Fruit fly (Drosophila melanogaster) whole organism, embryonic: Measurements from ENCODE around the gene Psa.

Experiments used
- Awh ChIP-seq: fragments of 200-800 bp; sonication (Bioruptor generic); IDR thresholded peaks from 2 replicates; pipeline ENCODE4, ENCODE4 v1.3.6; 2022; ENCODE audit warnings: missing biosample characterization, missing genetic modification characterization
- CG10147 ChIP-seq: fragments of 200-800 bp; sonication (Bioruptor generic); optimal IDR thresholded peaks from 2 replicates; lab custom pipeline; 2019; ENCODE audit warnings: missing biosample characterization, mild to moderate bottlenecking, missing genetic modification characterization, moderate library complexity
- CG11456 ChIP-seq: fragments of 200-800 bp; sonication (Bioruptor generic); IDR thresholded peaks from 3 replicates; pipeline ENCODE4 v1.3.6; 2022; ENCODE audit warnings: missing biosample characterization, missing genetic modification characterization
- CG12659 ChIP-seq: fragments of 200-800 bp; sonication (Bioruptor generic); optimal IDR thresholded peaks from 3 replicates; lab custom pipeline; 2017; ENCODE audit warnings: mild to moderate bottlenecking, missing biosample characterization, missing genetic modification reagents, missing genetic modification characterization
- CG13775 ChIP-seq: fragments of 200-800 bp; sonication (Bioruptor generic); optimal IDR thresholded peaks from 3 replicates; lab custom pipeline; 2017; ENCODE audit warnings: missing biosample characterization, mild to moderate bottlenecking, missing genetic modification characterization
- CG15601 ChIP-seq: fragments of 200-800 bp; sonication (Bioruptor generic); optimal IDR thresholded peaks from 3 replicates; lab custom pipeline; 2019; ENCODE audit warnings: missing biosample characterization, mild to moderate bottlenecking, missing genetic modification characterization, moderate library complexity
- CG1602 ChIP-seq: fragments of 200-800 bp; sonication (Bioruptor generic); optimal IDR thresholded peaks from 3 replicates; lab custom pipeline; 2016; ENCODE audit warnings: missing biosample characterization, missing genetic modification characterization
- CG18619 ChIP-seq: fragments of 200-800 bp; sonication (Bioruptor generic); optimal IDR thresholded peaks from 3 replicates; lab custom pipeline; 2017; ENCODE audit warnings: missing biosample characterization, mild to moderate bottlenecking, missing genetic modification characterization
- CG18764 ChIP-seq: fragments of 200-800 bp; sonication (Bioruptor generic); optimal IDR thresholded peaks from 3 replicates; lab custom pipeline; 2016; ENCODE audit warnings: missing biosample characterization, missing genetic modification characterization
- CG31388 ChIP-seq: fragments of 200-800 bp; sonication (Bioruptor generic); optimal IDR thresholded peaks from 2 replicates; lab custom pipeline; 2016; ENCODE audit warnings: missing biosample characterization, missing genetic modification characterization
- CG4730 ChIP-seq: fragments of 200-800 bp; sonication (Bioruptor generic); IDR thresholded peaks from 2 replicates; pipeline ENCODE4 v1.3.6; 2022; ENCODE audit warnings: missing biosample characterization, missing genetic modification characterization
- CG5953 ChIP-seq: fragments of 200-800 bp; sonication (Bioruptor generic); IDR thresholded peaks from 2 replicates; pipeline ENCODE4 v1.3.6; 2022; ENCODE audit warnings: missing biosample characterization, missing genetic modification characterization
- CG6791 ChIP-seq: fragments of 200-800 bp; sonication (Bioruptor generic); IDR thresholded peaks from 3 replicates; pipeline ENCODE4 v1.3.6; 2022; ENCODE audit warnings: missing biosample characterization, missing genetic modification characterization; ENCODE audit not compliant: partially characterized antibody
- CG6854 ChIP-seq: fragments of 200-800 bp; sonication (Bioruptor generic); optimal IDR thresholded peaks from 3 replicates; lab custom pipeline; 2017; ENCODE audit warnings: missing biosample characterization, mild to moderate bottlenecking, missing genetic modification characterization
- CG7357 ChIP-seq: fragments of 200-800 bp; sonication (Bioruptor generic); IDR thresholded peaks from 3 replicates; pipeline ENCODE4 v1.3.6; 2022; ENCODE audit warnings: missing biosample characterization, missing genetic modification characterization
- CG7786 ChIP-seq: fragments of 200-800 bp; sonication (Bioruptor generic); optimal IDR thresholded peaks from 2 replicates; lab custom pipeline; 2016; ENCODE audit warnings: missing biosample characterization, missing genetic modification characterization
- Chrac-16 ChIP-seq: fragments of 200-800 bp; sonication (Bioruptor generic); optimal IDR thresholded peaks from 3 replicates; lab custom pipeline; 2016; ENCODE audit warnings: missing biosample characterization, missing genetic modification characterization
- CoRest ChIP-seq: fragments of 200-800 bp; sonication (Bioruptor generic); optimal IDR thresholded peaks from 3 replicates; lab custom pipeline; 2018; ENCODE audit warnings: missing biosample characterization, mild to moderate bottlenecking, missing genetic modification characterization, moderate library complexity
- D19A ChIP-seq: fragments of 200-800 bp; optimal IDR thresholded peaks from 3 replicates; lab custom pipeline; 2019; ENCODE audit warnings: missing biosample characterization, mild to moderate bottlenecking, missing genetic modification characterization, moderate library complexity
- D19B ChIP-seq: fragments of 200-800 bp; sonication (Bioruptor generic); optimal IDR thresholded peaks from 2 replicates; lab custom pipeline; 2017; ENCODE audit warnings: missing biosample characterization, mild to moderate bottlenecking, missing genetic modification characterization
- Deaf1 ChIP-seq: fragments of 200-800 bp; optimal IDR thresholded peaks from 3 replicates; lab custom pipeline; 2019; ENCODE audit warnings: missing biosample characterization, mild to moderate bottlenecking, missing genetic modification characterization, moderate library complexity
- Dip2 ChIP-seq: fragments of 200-800 bp; sonication (Bioruptor generic); IDR thresholded peaks from 2 replicates; pipeline ENCODE4 v1.3.6; 2022; ENCODE audit warnings: missing biosample characterization, missing genetic modification characterization
- HLH3B ChIP-seq: fragments of 200-800 bp; sonication (Bioruptor generic); IDR thresholded peaks from 2 replicates; pipeline ENCODE4 v1.3.6; 2022; ENCODE audit warnings: missing biosample characterization, missing genetic modification characterization
- HLHmδ ChIP-seq: fragments of 200-800 bp; sonication (Bioruptor generic); optimal IDR thresholded peaks from 2 replicates; lab custom pipeline; 2018; ENCODE audit warnings: missing biosample characterization, mild to moderate bottlenecking, missing genetic modification characterization, moderate library complexity
- Hey ChIP-seq: fragments of 200-800 bp; sonication (Bioruptor generic); optimal IDR thresholded peaks from 3 replicates; lab custom pipeline; 2018; ENCODE audit warnings: missing biosample characterization, mild to moderate bottlenecking, missing genetic modification characterization
- Lhr ChIP-seq: fragments of 200-800 bp; sonication (Bioruptor generic); optimal IDR thresholded peaks from 3 replicates; lab custom pipeline; 2017; ENCODE audit warnings: mild to moderate bottlenecking, missing biosample characterization, missing genetic modification reagents, missing genetic modification characterization
- Meics ChIP-seq: fragments of 200-800 bp; sonication (Bioruptor generic); optimal IDR thresholded peaks from 2 replicates; lab custom pipeline; 2017; ENCODE audit warnings: missing biosample characterization, mild to moderate bottlenecking, missing genetic modification characterization
- Mrtf ChIP-seq: fragments of 200-800 bp; sonication (Bioruptor generic); IDR thresholded peaks from 3 replicates; pipeline ENCODE4 v1.3.6; 2022; ENCODE audit warnings: missing biosample characterization, missing genetic modification characterization
- Opbp ChIP-seq: fragments of 200-800 bp; sonication (Bioruptor generic); IDR thresholded peaks from 3 replicates; pipeline ENCODE4 v1.3.6; 2022; ENCODE audit warnings: missing biosample characterization, missing genetic modification characterization; ENCODE audit not compliant: partially characterized antibody
- Sox100B ChIP-seq: fragments of 200-800 bp; sonication (Bioruptor generic); optimal IDR thresholded peaks from 3 replicates; lab custom pipeline; 2018; ENCODE audit warnings: missing biosample characterization, mild to moderate bottlenecking, missing genetic modification characterization
- Taf1 ChIP-seq: fragments of 200-800 bp; sonication (Bioruptor generic); IDR thresholded peaks from 2 replicates; pipeline ENCODE4 v1.3.6; 2022; ENCODE audit warnings: missing biosample characterization, missing genetic modification characterization
- ab ChIP-seq: fragments of 200-800 bp; sonication (Bioruptor generic); optimal IDR thresholded peaks from 2 replicates; lab custom pipeline; 2016; ENCODE audit warnings: missing biosample characterization, missing genetic modification characterization
- ash1 ChIP-seq: fragments of 200-800 bp; sonication (Bioruptor generic); optimal IDR thresholded peaks from 2 replicates; lab custom pipeline; 2018; ENCODE audit warnings: missing biosample characterization, mild to moderate bottlenecking, missing genetic modification characterization
- caup ChIP-seq: fragments of 200-800 bp; sonication (Bioruptor generic); optimal IDR thresholded peaks from 3 replicates; lab custom pipeline; 2017; ENCODE audit warnings: missing biosample characterization, mild to moderate bottlenecking, missing genetic modification characterization, moderate library complexity; ENCODE audit not compliant: severe bottlenecking
- crol ChIP-seq: fragments of 200-800 bp; sonication (Bioruptor generic); IDR thresholded peaks from 2 replicates; pipeline ENCODE4 v1.3.6; 2022; ENCODE audit warnings: missing biosample characterization, missing genetic modification characterization
- crp ChIP-seq, 2 experiments: fragments of 200-800 bp; sonication (Bioruptor generic); optimal IDR thresholded peaks; 2 replicates in 1 of 2; 3 replicates in 1 of 2; lab custom pipeline; 2017; ENCODE audit warnings: missing biosample characterization in 2 of 2, missing genetic modification characterization in 2 of 2, mild to moderate bottlenecking in 1 of 2, moderate library complexity in 1 of 2
- dmrt99B ChIP-seq: fragments of 200-800 bp; sonication (Bioruptor generic); optimal IDR thresholded peaks from 2 replicates; lab custom pipeline; 2018; ENCODE audit warnings: missing biosample characterization, mild to moderate bottlenecking, missing genetic modification characterization, moderate library complexity
- fu2 ChIP-seq: fragments of 200-800 bp; sonication (Bioruptor generic); optimal IDR thresholded peaks from 2 replicates; lab custom pipeline; 2016; ENCODE audit warnings: missing biosample characterization, missing genetic modification characterization
- gsb-n ChIP-seq: fragments of 200-800 bp; sonication (Bioruptor generic); optimal IDR thresholded peaks from 3 replicates; lab custom pipeline; 2018; ENCODE audit warnings: missing biosample characterization, mild to moderate bottlenecking, missing genetic modification characterization
- ham ChIP-seq: fragments of 200-800 bp; sonication (Bioruptor generic); IDR thresholded peaks from 2 replicates; pipeline ENCODE4 v1.3.6; 2022; ENCODE audit warnings: missing biosample characterization, missing genetic modification characterization
- insv ChIP-seq, 2 experiments: fragments of 200-800 bp; sonication (Bioruptor generic); optimal IDR thresholded peaks; 3 replicates each; lab custom pipeline; 2016 to 2018; ENCODE audit warnings: missing biosample characterization in 2 of 2, missing genetic modification characterization in 2 of 2
- lmd ChIP-seq: fragments of 200-800 bp; sonication (Bioruptor generic); IDR thresholded peaks from 2 replicates; pipeline ENCODE4 v1.3.6; 2022; ENCODE audit warnings: missing biosample characterization, missing genetic modification characterization
- mam ChIP-seq: fragments of 200-800 bp; sonication (Bioruptor generic); optimal IDR thresholded peaks from 3 replicates; lab custom pipeline; 2016; ENCODE audit warnings: missing biosample characterization, missing genetic modification characterization
- nerfin-1 ChIP-seq: fragments of 200-800 bp; sonication (Bioruptor generic); optimal IDR thresholded peaks from 3 replicates; lab custom pipeline; 2019; ENCODE audit warnings: missing biosample characterization, mild to moderate bottlenecking, missing genetic modification characterization, moderate library complexity
- nerfin-2 ChIP-seq: fragments of 200-800 bp; sonication (Bioruptor generic); IDR thresholded peaks from 2 replicates; pipeline ENCODE4 v1.3.6; 2022; ENCODE audit warnings: missing biosample characterization, missing genetic modification characterization; ENCODE audit not compliant: partially characterized antibody
- pho ChIP-seq: fragments of 200-800 bp; sonication (Bioruptor generic); optimal IDR thresholded peaks from 2 replicates; lab custom pipeline; 2016; ENCODE audit warnings: missing biosample characterization, missing genetic modification characterization
- pnt ChIP-seq: fragments of 200-800 bp; sonication (Bioruptor generic); optimal IDR thresholded peaks from 3 replicates; lab custom pipeline; 2016; ENCODE audit warnings: missing biosample characterization, missing genetic modification characterization
- tgo ChIP-seq: fragments of 200-800 bp; sonication (Bioruptor generic); IDR thresholded peaks from 3 replicates; pipeline ENCODE4 v1.3.6; 2022; ENCODE audit warnings: missing biosample characterization, missing genetic modification characterization
- tio ChIP-seq: fragments of 200-800 bp; sonication (Bioruptor generic); optimal IDR thresholded peaks from 2 replicates; lab custom pipeline; 2017; ENCODE audit warnings: missing biosample characterization, missing genetic modification characterization, inconsistent platforms
- unpg ChIP-seq: fragments of 200-800 bp; sonication (Bioruptor generic); optimal IDR thresholded peaks from 3 replicates; lab custom pipeline; 2018; ENCODE audit warnings: missing biosample characterization, mild to moderate bottlenecking, missing genetic modification characterization, moderate library complexity

Gene Psa

dm6 chr3L:1545693-1546329, 43.2 kb downstream of the Psa start, which contains the start of the genes CG32313 and Pcyt1 (continued):
- TF ChIP-seq ash1 (GFP tag; lab: Kevin White, UChicago) (no peak), Mrtf (GFP tag; lab: Robert Waterston, UW) (no peak), CG10147 (GFP tag; lab: Kevin White, UChicago) (no peak), Dip2 (GFP tag; lab: Robert Waterston, UW) (no peak), pnt (no peak), CG18619 (GFP tag; lab: Kevin White, UChicago) (no peak), dmrt99B (no peak), D19A (tag; lab: Kevin White, UChicago) (no peak), caup (GFP tag; lab: Kevin White, UChicago) (no peak), nerfin-2 (peak; percentile 89), CG6791 (GFP tag; lab: Robert Waterston, UW) (peak; percentile 96), Deaf1 (tag; lab: Kevin White, UChicago) (peak; percentile 61), tgo (GFP tag; lab: Robert Waterston, UW) (no peak), D19B (no peak), mam (no peak), Hey (tag; lab: Kevin White, UChicago) (no peak), CG18764 (GFP tag; lab: Kevin White, UChicago) (no peak), HLHmδ (GFP tag; lab: Kevin White, UChicago) (no peak), CG6854 (GFP tag; lab: Kevin White, UChicago) (no peak), Awh (no peak), HLH3B (GFP tag; lab: Robert Waterston, UW) (no peak; the same call in 1 of the 2 replicates), fu2 (peak; percentile 11), CG13775 (GFP tag; lab: Kevin White, UChicago) (no peak), Lhr (GFP tag; lab: Kevin White, UChicago) (peak; percentile 62), ab (no peak), tio (GFP tag; lab: Kevin White, UChicago) (no peak), Sox100B (GFP tag; lab: Kevin White, UChicago) (no peak), Taf1 (GFP tag; lab: Robert Waterston, UW) (no peak), CoRest (tag; lab: Kevin White, UChicago) (peak; percentile 29), CG11456 (GFP tag; lab: Robert Waterston, UW) (no peak), crol (GFP tag; lab: Robert Waterston, UW) (no peak), insv (GFP tag; optimal IDR thresholded peaks at IDR 0.05; lab: Kevin White, UChicago) (no peak), CG12659 (GFP tag; lab: Kevin White, UChicago) (peak; percentile 62), CG1602 (GFP tag; lab: Kevin White, UChicago) (no peak), gsb-n (tag; lab: Kevin White, UChicago) (peak; percentile 11), CG31388 (no peak), unpg (GFP tag; lab: Kevin White, UChicago) (no peak), crp (GFP tag; optimal IDR thresholded peaks at IDR 0.05; lab: Kevin White, UChicago) (no peak), CG7786 (GFP tag; lab: Kevin White, UChicago) (no peak), pho (GFP tag; lab: Kevin White, UChicago) (no peak), ham (no peak), CG7357 (GFP tag; lab: Robert Waterston, UW) (no peak), Chrac-16 (GFP tag; lab: Kevin White, UChicago) (no peak), CG5953 (GFP tag; lab: Robert Waterston, UW) (no peak), lmd (GFP tag; lab: Robert Waterston, UW) (no peak), Opbp (GFP tag; lab: Robert Waterston, UW) (peak; percentile 93), CG4730 (GFP tag; lab: Robert Waterston, UW) (no peak), nerfin-1 (tag; lab: Kevin White, UChicago) (peak; percentile 92), CG15601 (tag; lab: Kevin White, UChicago) (peak; percentile 25), Meics (GFP tag; lab: Kevin White, UChicago) (no peak)
